Worm (Caenorhabditis elegans): ENCODE data around the gene acdh-10.

- no peak for TF ChIP-seq dao-5 (tag; optimal IDR thresholded peaks at IDR 0.05)
- TF ChIP-seq him-1 (tag; optimal IDR thresholded peaks at IDR 0.05), result no peak
These were observed 44.3 kb downstream of the acdh-10 start for ce11 chrX:17170401-17170800.
